Fruit fly (Drosophila melanogaster): ENCODE results near the gene Gbp3.

The Gbp3 gene

dm6 chr3R:22976997-22977396 lies at the start of gene Gbp3:
TSS of gene Gbp3 (plus strand) at chr3R:22977270.
- TF ChIP-seq CG33017 (tag; optimal IDR thresholded peaks at IDR 0.05) (no peak), CG14711 (tag; optimal IDR thresholded peaks at IDR 0.05) (no peak), CG12768 (GFP tag; optimal IDR thresholded peaks at IDR 0.05) (no peak), Mnt (GFP tag; optimal IDR thresholded peaks at IDR 0.05) (no peak), cic (GFP tag; optimal IDR thresholded peaks at IDR 0.05) (no peak), pad (GFP tag; optimal IDR thresholded peaks at IDR 0.05) (no peak), CG1620 (GFP tag; optimal IDR thresholded peaks at IDR 0.05) (no peak), CG11617 (GFP tag; optimal IDR thresholded peaks at IDR 0.05) (no peak), bab1 (GFP tag; optimal IDR thresholded peaks at IDR 0.05) (no peak), Clk (GFP tag; optimal IDR thresholded peaks at IDR 0.05) (no peak), CG5204 (GFP tag; optimal IDR thresholded peaks at IDR 0.05) (no peak), cnc (optimal IDR thresholded peaks at IDR 0.05) (no peak), toe (GFP tag; optimal IDR thresholded peaks at IDR 0.05) (no peak), tj (GFP tag; optimal IDR thresholded peaks at IDR 0.05) (no peak), ovo (GFP tag; optimal IDR thresholded peaks at IDR 0.05) (no peak), CG7045 (GFP tag; optimal IDR thresholded peaks at IDR 0.05) (no peak), Hr96 (GFP tag; optimal IDR thresholded peaks at IDR 0.05) (no peak)

dm6 chr3R:22965220-22965619 lies 11.8 kb upstream of the Gbp3 start:
- TF ChIP-seq cic (GFP tag; optimal IDR thresholded peaks at IDR 0.05) (no peak), CG5204 (GFP tag; optimal IDR thresholded peaks at IDR 0.05) (no peak), tj (GFP tag; optimal IDR thresholded peaks at IDR 0.05) (no peak), cnc (optimal IDR thresholded peaks at IDR 0.05) (no peak), toe (GFP tag; optimal IDR thresholded peaks at IDR 0.05) (no peak), Mnt (GFP tag; optimal IDR thresholded peaks at IDR 0.05) (no peak), kay (GFP tag; ENCODE audit: borderline replicate concordance) (no peak), Crg-1 (GFP tag; optimal IDR thresholded peaks at IDR 0.05) (no peak), Clk (GFP tag; optimal IDR thresholded peaks at IDR 0.05) (no peak), Hr96 (GFP tag; optimal IDR thresholded peaks at IDR 0.05) (no peak), CG11617 (GFP tag; optimal IDR thresholded peaks at IDR 0.05) (no peak), CG7045 (GFP tag; optimal IDR thresholded peaks at IDR 0.05) (no peak), ovo (GFP tag; optimal IDR thresholded peaks at IDR 0.05) (no peak), pad (GFP tag; optimal IDR thresholded peaks at IDR 0.05) (no peak), CG12768 (GFP tag; optimal IDR thresholded peaks at IDR 0.05) (no peak), CG7101 (tag; optimal IDR thresholded peaks at IDR 0.05) (no peak), CG14711 (tag; optimal IDR thresholded peaks at IDR 0.05) (no peak), CG1620 (GFP tag; optimal IDR thresholded peaks at IDR 0.05) (no peak)

dm6 chr3R:22965984-22966383 lies 11.1 kb upstream of the Gbp3 start, which contains the start of gene Tpl94D:
TSS of gene Tpl94D (plus strand) at chr3R:22966284.
- TF ChIP-seq bab1 (GFP tag; optimal IDR thresholded peaks at IDR 0.05) (no peak), CG7045 (GFP tag; optimal IDR thresholded peaks at IDR 0.05) (no peak), CG1620 (GFP tag; optimal IDR thresholded peaks at IDR 0.05) (no peak), Mnt (GFP tag; optimal IDR thresholded peaks at IDR 0.05) (no peak), toe (GFP tag; optimal IDR thresholded peaks at IDR 0.05) (no peak), Hr96 (GFP tag; optimal IDR thresholded peaks at IDR 0.05) (no peak), Clk (GFP tag; optimal IDR thresholded peaks at IDR 0.05) (no peak), pad (GFP tag; optimal IDR thresholded peaks at IDR 0.05) (no peak), CG12768 (GFP tag; optimal IDR thresholded peaks at IDR 0.05) (no peak), CG11617 (GFP tag; optimal IDR thresholded peaks at IDR 0.05) (no peak), Crg-1 (GFP tag; optimal IDR thresholded peaks at IDR 0.05) (no peak)

- TF ChIP-seq Hr96 (GFP tag; optimal IDR thresholded peaks at IDR 0.05) = no peak
- no peak for TF ChIP-seq CG33017 (tag; optimal IDR thresholded peaks at IDR 0.05)
- no peak for TF ChIP-seq cic (GFP tag; optimal IDR thresholded peaks at IDR 0.05)
- no peak for TF ChIP-seq bab1 (GFP tag; optimal IDR thresholded peaks at IDR 0.05)
- no peak for TF ChIP-seq CG1620 (GFP tag; optimal IDR thresholded peaks at IDR 0.05)
- no peak for TF ChIP-seq pad (GFP tag; optimal IDR thresholded peaks at IDR 0.05)
- no peak for TF ChIP-seq CG7101 (tag; optimal IDR thresholded peaks at IDR 0.05)
- TF ChIP-seq Mnt (GFP tag; optimal IDR thresholded peaks at IDR 0.05) = no peak
- TF ChIP-seq toe (GFP tag; optimal IDR thresholded peaks at IDR 0.05) = no peak
- no peak for TF ChIP-seq Clk (GFP tag; optimal IDR thresholded peaks at IDR 0.05)
- no peak for TF ChIP-seq CG7045 (GFP tag; optimal IDR thresholded peaks at IDR 0.05)
- TF ChIP-seq CG12768 (GFP tag; optimal IDR thresholded peaks at IDR 0.05) = no peak
- TF ChIP-seq ovo (GFP tag; optimal IDR thresholded peaks at IDR 0.05) = no peak
- TF ChIP-seq kay (GFP tag; ENCODE audit: borderline replicate concordance) = no peak
- TF ChIP-seq CG11617 (GFP tag; optimal IDR thresholded peaks at IDR 0.05) = no peak
- TF ChIP-seq CG14711 (tag; optimal IDR thresholded peaks at IDR 0.05) = no peak
Measured at dm6 chr3R:22986981-22987380, 9.9 kb downstream of the Gbp3 start, which contains the start of gene Or94a. TSS of gene Or94a (plus strand) at chr3R:22987281.

- TF ChIP-seq CG33017 (tag; optimal IDR thresholded peaks at IDR 0.05) (no peak), CG1620 (GFP tag; optimal IDR thresholded peaks at IDR 0.05) (no peak), kay (GFP tag; ENCODE audit: borderline replicate concordance) (no peak), toe (GFP tag; optimal IDR thresholded peaks at IDR 0.05) (no peak), Hr96 (GFP tag; optimal IDR thresholded peaks at IDR 0.05) (no peak), tj (GFP tag; optimal IDR thresholded peaks at IDR 0.05) (no peak), CG14711 (tag; optimal IDR thresholded peaks at IDR 0.05) (no peak)
Measured at dm6 chr3R:22988995-22989394, 11.9 kb downstream of the Gbp3 start, which contains the start of gene Or94b. TSS of gene Or94b (plus strand) at chr3R:22989295.

- TF ChIP-seq toe (GFP tag; optimal IDR thresholded peaks at IDR 0.05) = no peak
- TF ChIP-seq CG7045 (GFP tag; optimal IDR thresholded peaks at IDR 0.05) = no peak
- peak; percentile 51 for TF ChIP-seq kay (GFP tag; ENCODE audit: borderline replicate concordance)
Measured at dm6 chr3R:22997912-22998622, 21.0 kb downstream of the Gbp3 start, which contains the start of gene Nha2. TSS of gene Nha2 (minus strand) at chr3R:22998528.
